Worm (Caenorhabditis elegans) whole organism, young adult: ENCODE data around the gene cwp-4.
"Not testable (repeated sequence)": the region's sequence is repeated elsewhere in the genome, so short reads cannot be mapped to it uniquely, and the experiment has no call there.

Source experiments
- C17E4.6 ChIP-seq: fragments of 200-800 bp; sonication (Bioruptor generic); IDR thresholded peaks from 2 replicates; pipeline ENCODE4 v1.3.6; 2022; ENCODE audit warnings: missing genetic modification reagents, missing genetic modification characterization, missing compliant biosample characterization
- F10E7.11 ChIP-seq: sonication (generic microtip); optimal IDR thresholded peaks from 2 replicates; lab custom pipeline; 2017; ENCODE audit warnings: mild to moderate bottlenecking, missing genetic modification characterization, moderate library complexity, missing compliant biosample characterization
- F23B12.7 ChIP-seq: sonication (generic microtip); optimal IDR thresholded peaks from 2 replicates; lab custom pipeline; 2017; ENCODE audit warnings: missing genetic modification characterization, mild to moderate bottlenecking, missing compliant biosample characterization, antibody characterized with exemption, moderate library complexity; ENCODE audit not compliant: insufficient read depth
- F33H1.4 ChIP-seq: fragments of 200-800 bp; sonication (Bioruptor generic); IDR thresholded peaks from 2 replicates; pipeline ENCODE4 v1.3.6; 2022; ENCODE audit warnings: missing genetic modification reagents, missing genetic modification characterization, missing compliant biosample characterization
- F55B11.4 ChIP-seq: sonication (generic microtip); optimal IDR thresholded peaks from 2 replicates; lab custom pipeline; 2016; ENCODE audit warnings: missing compliant biosample characterization, missing genetic modification characterization, borderline replicate concordance; ENCODE audit not compliant: insufficient read depth
- K12H6.12 ChIP-seq: fragments of 200-800 bp; sonication (Bioruptor generic); optimal IDR thresholded peaks from 2 replicates; lab custom pipeline; 2018; ENCODE audit warnings: mild to moderate bottlenecking, missing genetic modification characterization, missing compliant biosample characterization
- Y53F4B.3 ChIP-seq: fragments of 200-800 bp; sonication (Bioruptor generic); IDR thresholded peaks from 2 replicates; pipeline ENCODE4 v1.3.6; 2022; ENCODE audit warnings: missing genetic modification reagents, missing genetic modification characterization, missing compliant biosample characterization
- Y53G8AR.9 ChIP-seq: fragments of 200-800 bp; sonication (Bioruptor generic); conservative IDR thresholded peaks from 2 replicates; pipeline ENCODE4 v1.3.6; 2022; ENCODE audit warnings: missing genetic modification reagents, missing genetic modification characterization, missing compliant biosample characterization
- Y56A3A.18 ChIP-seq: fragments of 200-800 bp; sonication (Bioruptor generic); IDR thresholded peaks from 2 replicates; pipeline ENCODE4 v1.3.6; 2022; ENCODE audit warnings: missing genetic modification reagents, missing genetic modification characterization, missing compliant biosample characterization
- ZK185.1 ChIP-seq: sonication (generic microtip); optimal IDR thresholded peaks from 2 replicates; lab custom pipeline; 2016; ENCODE audit warnings: mild to moderate bottlenecking, missing genetic modification characterization, missing compliant biosample characterization; ENCODE audit not compliant: poor library complexity, severe bottlenecking
- atf-7 ChIP-seq: sonication (generic microtip); optimal IDR thresholded peaks from 2 replicates; lab custom pipeline; 2017; ENCODE audit warnings: mild to moderate bottlenecking, missing genetic modification characterization, missing compliant biosample characterization
- attf-3 ChIP-seq: fragments of 200-800 bp; sonication (Bioruptor generic); conservative IDR thresholded peaks from 2 replicates; pipeline ENCODE4 v1.3.6; 2022; ENCODE audit warnings: missing genetic modification reagents, missing genetic modification characterization, missing compliant biosample characterization
- attf-5 ChIP-seq: fragments of 200-800 bp; sonication (Bioruptor generic); optimal IDR thresholded peaks from 2 replicates; lab custom pipeline; 2018; ENCODE audit warnings: mild to moderate bottlenecking, missing genetic modification characterization, missing compliant biosample characterization
- attf-6 ChIP-seq: fragments of 200-800 bp; sonication (Bioruptor generic); IDR thresholded peaks from 2 replicates; pipeline ENCODE4 v1.3.6; 2022; ENCODE audit warnings: missing genetic modification reagents, missing genetic modification characterization, missing compliant biosample characterization
- cebp-1 ChIP-seq, 2 experiments: fragments of 200-800 bp in 1 of 2; sonication (Bioruptor generic) in 1 of 2; sonication (generic microtip) in 1 of 2; IDR thresholded peaks in 1 of 2; optimal IDR thresholded peaks in 1 of 2; 2 replicates each; pipeline versions ENCODE4 v1.3.6 to Lab custom; 2017 to 2022; ENCODE audit warnings: missing compliant biosample characterization in 2 of 2, missing genetic modification characterization in 2 of 2, mild to moderate bottlenecking in 1 of 2, missing genetic modification reagents in 1 of 2, moderate library complexity in 1 of 2
- ceh-27 ChIP-seq: fragments of 200-800 bp; sonication (Bioruptor generic); optimal IDR thresholded peaks from 2 replicates; lab custom pipeline; 2018; ENCODE audit warnings: mild to moderate bottlenecking, missing genetic modification characterization, moderate library complexity, missing compliant biosample characterization
- egl-18 ChIP-seq: fragments of 200-800 bp; sonication (Bioruptor generic); IDR thresholded peaks from 2 replicates; pipeline ENCODE4 v1.3.6; 2022; ENCODE audit warnings: missing genetic modification reagents, missing genetic modification characterization, missing compliant biosample characterization
- egl-44 ChIP-seq: fragments of 200-800 bp; sonication (Bioruptor generic); IDR thresholded peaks from 2 replicates; pipeline ENCODE4 v1.3.6; 2022; ENCODE audit warnings: missing genetic modification reagents, missing genetic modification characterization, missing compliant biosample characterization
- ekl-4 ChIP-seq: fragments of 200-800 bp; sonication (Bioruptor generic); IDR thresholded peaks from 2 replicates; pipeline ENCODE4 v1.3.6; 2022; ENCODE audit warnings: missing genetic modification reagents, missing genetic modification characterization, missing compliant biosample characterization
- hlh-26 ChIP-seq: fragments of 200-800 bp; sonication (Bioruptor generic); conservative IDR thresholded peaks from 2 replicates; pipeline ENCODE4 v1.3.6; 2022; ENCODE audit warnings: missing genetic modification reagents, missing genetic modification characterization, missing compliant biosample characterization
- hrde-1 ChIP-seq: sonication (generic microtip); optimal IDR thresholded peaks from 2 replicates; lab custom pipeline; 2016; ENCODE audit warnings: missing genetic modification characterization, mild to moderate bottlenecking, missing compliant biosample characterization, moderate library complexity, missing genotype, missing genetic modification reagents, borderline replicate concordance
- hsf-1 ChIP-seq: fragments of 200-800 bp; sonication (Bioruptor generic); IDR thresholded peaks from 2 replicates; pipeline ENCODE4 v1.3.6; 2022; ENCODE audit warnings: missing genetic modification reagents, missing genetic modification characterization, missing compliant biosample characterization
- lag-1 ChIP-seq: fragments of 200-800 bp; sonication (Bioruptor generic); IDR thresholded peaks from 2 replicates; pipeline ENCODE4 v1.3.6; 2022; ENCODE audit warnings: missing genetic modification reagents, missing genetic modification characterization, missing compliant biosample characterization
- let-607 ChIP-seq, 2 experiments: fragments of 200-800 bp in 1 of 2; sonication (Bioruptor generic) in 1 of 2; sonication (generic microtip) in 1 of 2; optimal IDR thresholded peaks; 2 replicates each; lab custom pipeline; 2016 to 2018; ENCODE audit warnings: mild to moderate bottlenecking in 2 of 2, missing compliant biosample characterization in 2 of 2, missing genetic modification characterization in 2 of 2, moderate library complexity in 2 of 2, missing genotype in 1 of 2
- lsl-1 ChIP-seq: fragments of 200-800 bp; sonication (Bioruptor generic); optimal IDR thresholded peaks from 2 replicates; lab custom pipeline; 2018; ENCODE audit warnings: mild to moderate bottlenecking, missing genetic modification characterization, moderate library complexity, missing compliant biosample characterization
- lsy-27 ChIP-seq: sonication (generic microtip); optimal IDR thresholded peaks from 2 replicates; lab custom pipeline; 2017; ENCODE audit warnings: missing genetic modification characterization, mild to moderate bottlenecking, missing compliant biosample characterization, antibody characterized with exemption, missing genotype, borderline replicate concordance; ENCODE audit not compliant: insufficient read depth
- madf-3 ChIP-seq: fragments of 200-800 bp; sonication (Bioruptor generic); IDR thresholded peaks from 2 replicates; pipeline ENCODE4 v1.3.6; 2022; ENCODE audit warnings: missing genetic modification reagents, missing genetic modification characterization, missing compliant biosample characterization
- madf-6 ChIP-seq: fragments of 200-800 bp; sonication (Bioruptor generic); IDR thresholded peaks from 2 replicates; pipeline ENCODE4 v1.3.6; 2022; ENCODE audit warnings: missing genetic modification reagents, missing genetic modification characterization, missing compliant biosample characterization
- madf-8 ChIP-seq: fragments of 200-800 bp; sonication (Bioruptor generic); conservative IDR thresholded peaks from 2 replicates; pipeline ENCODE4 v1.3.6; 2022; ENCODE audit warnings: missing genetic modification reagents, missing genetic modification characterization, missing compliant biosample characterization
- mes-4 ChIP-seq: sonication (generic microtip); optimal IDR thresholded peaks from 2 replicates; lab custom pipeline; 2016; ENCODE audit warnings: missing genotype, missing genetic modification characterization, missing compliant biosample characterization
- mxl-1 ChIP-seq: sonication (generic microtip); optimal IDR thresholded peaks from 2 replicates; lab custom pipeline; 2016; ENCODE audit warnings: missing genetic modification characterization, missing compliant biosample characterization
- nfyb-1 ChIP-seq: fragments of 200-800 bp; sonication (Bioruptor generic); IDR thresholded peaks from 2 replicates; pipeline ENCODE4 v1.3.6; 2022; ENCODE audit warnings: missing genetic modification reagents, missing genetic modification characterization, missing compliant biosample characterization
- nhr-27 ChIP-seq: fragments of 200-800 bp; sonication (Bioruptor generic); optimal IDR thresholded peaks from 2 replicates; lab custom pipeline; 2018; ENCODE audit warnings: mild to moderate bottlenecking, missing genetic modification characterization, moderate library complexity, missing compliant biosample characterization
- nhr-80 ChIP-seq: sonication (generic microtip); optimal IDR thresholded peaks from 2 replicates; lab custom pipeline; 2016; ENCODE audit warnings: missing genetic modification characterization, missing compliant biosample characterization
- rec-8 ChIP-seq, 2 experiments: sonication (generic microtip); optimal IDR thresholded peaks; 2 replicates each; lab custom pipeline; 2016; ENCODE audit warnings: mild to moderate bottlenecking in 2 of 2, missing genetic modification characterization in 2 of 2, missing genetic modification reagents in 2 of 2, missing genotype in 2 of 2, missing biosample characterization in 1 of 2, missing compliant biosample characterization in 1 of 2, moderate library complexity in 1 of 2
- sdz-38 ChIP-seq: sonication (generic microtip); optimal IDR thresholded peaks from 2 replicates; lab custom pipeline; 2016; ENCODE audit warnings: missing genotype, missing genetic modification characterization, missing compliant biosample characterization
- snpc-4 ChIP-seq, 5 experiments: fragments of 150-350 bp in 1 of 5; sonication (generic microtip) in 4 of 5; optimal IDR thresholded peaks; 2 replicates each; lab custom pipeline; 2014 to 2018; ENCODE audit warnings: missing genetic modification characterization in 5 of 5, missing biosample characterization in 3 of 5, antibody characterized with exemption in 2 of 5, mild to moderate bottlenecking in 2 of 5, missing compliant biosample characterization in 2 of 5, missing genotype in 2 of 5, moderate library complexity in 2 of 5, missing genetic modification reagents in 1 of 5
- unc-130 ChIP-seq: sonication (generic microtip); optimal IDR thresholded peaks from 2 replicates; lab custom pipeline; 2016; ENCODE audit warnings: missing genetic modification reagents, missing genetic modification characterization, missing compliant biosample characterization
- xnd-1 ChIP-seq: sonication (generic microtip); optimal IDR thresholded peaks from 2 replicates; lab custom pipeline; 2016; ENCODE audit warnings: missing genotype, missing genetic modification reagents, missing genetic modification characterization, missing compliant biosample characterization
- zfh-2 ChIP-seq: fragments of 200-800 bp; sonication (Bioruptor generic); conservative IDR thresholded peaks from 2 replicates; pipeline ENCODE4 v1.3.6; 2022; ENCODE audit warnings: missing genetic modification reagents, missing genetic modification characterization, missing compliant biosample characterization
- ztf-18 ChIP-seq: sonication (generic microtip); optimal IDR thresholded peaks from 2 replicates; lab custom pipeline; 2016; ENCODE audit warnings: missing genotype, mild to moderate bottlenecking, missing genetic modification characterization, missing compliant biosample characterization
- ztf-26 ChIP-seq: sonication (generic microtip); optimal IDR thresholded peaks from 2 replicates; lab custom pipeline; 2017; ENCODE audit warnings: missing genetic modification characterization, missing compliant biosample characterization

The cwp-4 gene

DNA sequence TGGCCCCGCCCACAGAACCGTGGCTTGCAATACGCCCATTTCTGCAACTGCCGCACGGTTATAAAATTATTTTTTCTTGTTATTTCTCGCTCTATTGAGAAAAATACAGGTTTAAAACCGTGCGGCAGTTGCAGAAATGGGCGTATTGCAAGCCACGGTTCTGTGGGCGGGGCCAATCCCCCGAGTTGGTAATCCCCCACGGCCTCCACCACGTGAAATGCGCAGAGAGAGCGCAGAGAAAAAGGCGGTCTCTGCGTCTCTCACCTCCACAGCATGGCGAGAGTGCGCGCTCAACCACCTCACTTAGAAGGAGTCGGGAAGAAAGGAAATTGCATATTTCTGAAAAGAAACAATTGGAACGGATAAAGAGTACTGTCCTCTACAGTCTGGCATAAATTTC, 6.2 kb upstream of the cwp-4 start (continued):
- TF ChIP-seq egl-44 (GFP tag; lab: Robert Waterston, UW) (peak; percentile 51; the same call in 1 of the 2 replicates), cebp-1 (GFP tag; IDR thresholded peaks at IDR 0.05; lab: Robert Waterston, UW) (peak; percentile 66; the same call in 1 of the 2 replicates), Y53G8AR.9 (GFP tag; lab: Robert Waterston, UW) (peak; percentile 77), ztf-18 (tag; lab: Kevin White, UChicago) (peak; percentile 78), nfyb-1 (GFP tag; lab: Robert Waterston, UW) (peak; percentile 93), madf-6 (GFP tag; lab: Robert Waterston, UW) (peak; percentile 75)
- TF ChIP-seq cebp-1 (tag; optimal IDR thresholded peaks at IDR 0.05; lab: Kevin White, UChicago), result not testable (repeated sequence)

DNA sequence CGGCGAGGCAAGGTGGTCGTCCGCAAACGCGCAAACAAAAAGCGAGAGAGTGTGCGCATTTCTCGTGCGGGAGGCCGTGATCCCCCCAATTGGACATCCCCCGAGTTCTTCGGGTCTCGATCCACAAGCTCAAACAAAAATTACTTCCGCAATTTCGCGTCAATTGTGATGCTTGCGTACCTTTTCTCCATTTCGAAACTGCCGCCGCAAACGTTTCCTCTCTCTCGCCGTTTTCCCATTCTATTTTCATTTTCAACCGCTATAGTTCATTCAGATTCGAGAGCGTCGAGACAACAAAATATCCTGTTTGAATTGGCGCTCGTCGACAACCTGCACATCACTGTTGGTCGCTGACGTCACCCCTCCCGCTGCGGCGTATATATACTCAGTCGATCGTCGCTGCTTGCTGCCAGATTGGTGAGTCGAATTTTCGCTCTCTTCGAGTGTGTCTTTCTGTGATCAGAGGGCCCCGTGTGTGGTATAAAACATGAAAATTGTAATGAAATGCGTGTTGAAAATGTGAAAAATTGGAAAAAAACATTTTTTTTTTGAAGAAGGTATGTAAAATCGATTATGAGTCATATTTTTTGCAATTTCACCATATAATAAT, 4.0 kb upstream of the cwp-4 start, which contains the start of the genes pqn-51 and K11D12.14:
Gene pqn-51, plus strand, starts transcription at position 275 of the 610 bp plus-strand sequence.
Gene K11D12.14, plus strand, starts transcription at position 304 of the 610 bp plus-strand sequence.
- no peak for TF ChIP-seq mes-4 (tag; lab: Kevin White, UChicago)
- TF ChIP-seq mxl-1, result no peak
- TF ChIP-seq C17E4.6 (GFP tag; lab: Robert Waterston, UW), result 0 out of 2 replicates have a peak, but pooled peaks have one; percentile 32
- TF ChIP-seq lag-1 (GFP tag; lab: Robert Waterston, UW), result no peak
- TF ChIP-seq ekl-4 (GFP tag; lab: Robert Waterston, UW), result peak; percentile 96
- TF ChIP-seq F33H1.4, result peak; percentile 73
- TF ChIP-seq ztf-26 (tag; lab: Kevin White, UChicago), result peak; percentile 71
- TF ChIP-seq ceh-27, result peak; percentile 71
- peak; percentile 55 for TF ChIP-seq lsl-1 (GFP tag; lab: Kevin White, UChicago)
- TF ChIP-seq madf-6 (GFP tag; lab: Robert Waterston, UW), result peak; percentile 86
- no peak for TF ChIP-seq nhr-27
- TF ChIP-seq cebp-1 (GFP tag; IDR thresholded peaks at IDR 0.05; lab: Robert Waterston, UW), result peak; percentile 90
- TF ChIP-seq cebp-1 (tag; optimal IDR thresholded peaks at IDR 0.05; lab: Kevin White, UChicago), result peak; percentile 97
- TF ChIP-seq madf-8 (GFP tag; lab: Robert Waterston, UW), result peak; percentile 68; the same call in 1 of the 2 replicates
- TF ChIP-seq zfh-2 (GFP tag; lab: Robert Waterston, UW), result peak; percentile 93
- TF ChIP-seq egl-18 (GFP tag; lab: Robert Waterston, UW), result peak; percentile 71; the same call in 1 of the 2 replicates
- no peak for TF ChIP-seq snpc-4 (GFP tag; optimal IDR thresholded peaks at IDR 0.05; lab: Kevin White, UChicago)
- TF ChIP-seq snpc-4 (tag; optimal IDR thresholded peaks at IDR 0.05; lab: Kevin White, UChicago), result peak in 3 of 4 experiments; percentile 21 to 71 (median 68)
- TF ChIP-seq atf-7, result peak; percentile 99
- TF ChIP-seq hrde-1, result no peak
- peak; percentile 89; the same call in 1 of the 2 replicates for TF ChIP-seq Y56A3A.18 (GFP tag; lab: Robert Waterston, UW)
- TF ChIP-seq attf-6 (GFP tag; lab: Robert Waterston, UW), result peak; percentile 74
- peak; percentile 43 for TF ChIP-seq F23B12.7 (tag; lab: Kevin White, UChicago)
- TF ChIP-seq F10E7.11 (tag; lab: Kevin White, UChicago), result no peak
- TF ChIP-seq let-607 (tag; optimal IDR thresholded peaks at IDR 0.05; lab: Kevin White, UChicago), result peak; percentile 77 to 91
- TF ChIP-seq F55B11.4, result no peak
- TF ChIP-seq Y53F4B.3 (GFP tag; lab: Robert Waterston, UW), result no peak
- TF ChIP-seq hlh-26 (GFP tag; lab: Robert Waterston, UW), result no peak
- TF ChIP-seq sdz-38 (tag; lab: Kevin White, UChicago), result no peak
- TF ChIP-seq ZK185.1 (tag; lab: Kevin White, UChicago), result peak; percentile 81
- TF ChIP-seq xnd-1 (tag; lab: Kevin White, UChicago), result peak; percentile 45
- no peak for TF ChIP-seq hsf-1 (GFP tag; lab: Robert Waterston, UW)
- TF ChIP-seq attf-5 (GFP tag; lab: Kevin White, UChicago), result peak; percentile 94
- TF ChIP-seq nhr-80 (tag; lab: Kevin White, UChicago), result peak; percentile 79
- TF ChIP-seq attf-3, result peak; percentile 71
- peak; percentile 89 for TF ChIP-seq K12H6.12 (tag; lab: Kevin White, UChicago)
- TF ChIP-seq madf-3 (GFP tag; lab: Robert Waterston, UW), result 0 out of 2 replicates have a peak, but pooled peaks have one; percentile 64
- no peak for TF ChIP-seq lsy-27 (tag; lab: Kevin White, UChicago)
- no peak for TF ChIP-seq rec-8 (tag; optimal IDR thresholded peaks at IDR 0.05; lab: Kevin White, UChicago)
- no peak for TF ChIP-seq unc-130 (GFP tag; lab: Kevin White, UChicago)
